Worm (Caenorhabditis elegans): ENCODE results near the gene W07A12.8.

Gene W07A12.8

DNA sequence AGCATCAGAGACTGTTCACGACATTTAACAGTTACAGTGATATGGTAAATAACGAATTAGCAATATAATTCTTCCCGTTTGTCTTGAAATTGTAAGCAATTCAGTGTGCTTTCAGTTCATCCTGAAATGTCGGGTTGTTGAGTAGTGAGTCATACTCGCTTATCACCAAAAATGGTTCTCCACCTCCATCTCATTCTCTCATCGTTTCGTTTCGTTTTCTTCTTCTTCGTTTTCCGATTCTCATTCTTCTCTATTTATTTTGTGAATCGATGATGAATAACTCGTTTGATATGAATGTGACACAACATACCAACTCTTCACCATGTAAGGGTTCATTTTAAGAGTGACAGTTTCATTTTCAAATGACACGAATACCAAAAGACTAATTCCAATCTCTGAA lies 49.2 kb downstream of the W07A12.8 start:
- TF ChIP-seq hmg-1.2 (GFP tag; IDR thresholded peaks at IDR 0.05) = no peak
- TF ChIP-seq ccch-3 (GFP tag; optimal IDR thresholded peaks at IDR 0.05) = no peak
- no peak for TF ChIP-seq dpff-1 (tag; optimal IDR thresholded peaks at IDR 0.05)
- no peak for TF ChIP-seq let-526 (GFP tag; IDR thresholded peaks at IDR 0.05)
- no peak for TF ChIP-seq ekl-4 (GFP tag; IDR thresholded peaks at IDR 0.05)
- no peak for TF ChIP-seq madf-3 (GFP tag; IDR thresholded peaks at IDR 0.05)
- TF ChIP-seq chd-7 (tag; optimal IDR thresholded peaks at IDR 0.05) = no peak
- no peak for TF ChIP-seq nhr-90 (tag; optimal IDR thresholded peaks at IDR 0.05)
- TF ChIP-seq egrh-3 (GFP tag; IDR thresholded peaks at IDR 0.05) = no peak
- peak; percentile 33 for TF ChIP-seq ets-4 (GFP tag; optimal IDR thresholded peaks at IDR 0.05)
- TF ChIP-seq ceh-100 (GFP tag; IDR thresholded peaks at IDR 0.05) = no peak
- TF ChIP-seq nfya-1 (tag; optimal IDR thresholded peaks at IDR 0.05; ENCODE audit: borderline replicate concordance, insufficient read depth) = no peak
- TF ChIP-seq let-607 (tag; optimal IDR thresholded peaks at IDR 0.05) = no peak
- no peak for TF ChIP-seq ceh-79 (tag; optimal IDR thresholded peaks at IDR 0.05)
- peak; percentile 16; the same call in 1 of the 2 replicates for TF ChIP-seq dox-1 (GFP tag; IDR thresholded peaks at IDR 0.05)
- TF ChIP-seq nfyb-1 (GFP tag; IDR thresholded peaks at IDR 0.05) = no peak
- TF ChIP-seq ceh-40 (GFP tag; IDR thresholded peaks at IDR 0.05) = no peak
- no peak for TF ChIP-seq zim-3 (tag; optimal IDR thresholded peaks at IDR 0.05)
- no peak for TF ChIP-seq ztf-26 (tag; optimal IDR thresholded peaks at IDR 0.05)
- TF ChIP-seq Y53G8AR.9 (GFP tag; conservative IDR thresholded peaks at IDR 0.05) = no peak
- no peak for TF ChIP-seq nfya-2 (GFP tag; IDR thresholded peaks at IDR 0.05)
- no peak for TF ChIP-seq lag-1 (GFP tag; IDR thresholded peaks at IDR 0.05)
- peak; percentile 84 for TF ChIP-seq nhr-80 (tag; optimal IDR thresholded peaks at IDR 0.05)
- no peak for TF ChIP-seq egl-18 (GFP tag; IDR thresholded peaks at IDR 0.05)

DNA sequence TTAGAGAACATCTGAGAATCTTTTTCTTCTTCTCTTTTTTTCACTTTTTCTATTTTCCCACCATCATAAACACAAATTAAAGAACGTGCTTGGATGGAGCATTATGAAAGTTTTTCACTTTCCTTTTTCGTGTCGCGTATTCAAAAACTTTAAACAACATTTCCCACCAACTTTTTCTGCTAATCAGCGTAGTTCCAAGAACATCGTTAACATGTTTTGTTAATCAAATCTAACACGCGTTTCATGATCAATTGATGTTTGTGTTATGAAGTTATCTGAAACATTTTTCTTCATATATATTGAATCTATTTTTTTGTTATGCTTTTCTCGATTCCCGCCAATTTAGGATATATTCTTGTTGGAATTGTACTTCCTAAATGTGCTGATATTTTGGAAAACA lies 50.0 kb downstream of the W07A12.8 start:
- TF ChIP-seq sdz-38 (tag; optimal IDR thresholded peaks at IDR 0.05) = no peak
- TF ChIP-seq T07F8.4 (tag; optimal IDR thresholded peaks at IDR 0.05) = no peak

ce11 chrII:9114972-9115371 lies 50.6 kb downstream of the W07A12.8 start:
- no peak for TF ChIP-seq attf-5 (GFP tag; optimal IDR thresholded peaks at IDR 0.05)
- no peak for TF ChIP-seq cebp-1 (GFP tag; IDR thresholded peaks at IDR 0.05)
- peak; percentile 68 for TF ChIP-seq cebp-1 (tag; optimal IDR thresholded peaks at IDR 0.05)
- no peak for TF ChIP-seq aptf-2 (GFP tag; conservative IDR thresholded peaks at IDR 0.05)

DNA sequence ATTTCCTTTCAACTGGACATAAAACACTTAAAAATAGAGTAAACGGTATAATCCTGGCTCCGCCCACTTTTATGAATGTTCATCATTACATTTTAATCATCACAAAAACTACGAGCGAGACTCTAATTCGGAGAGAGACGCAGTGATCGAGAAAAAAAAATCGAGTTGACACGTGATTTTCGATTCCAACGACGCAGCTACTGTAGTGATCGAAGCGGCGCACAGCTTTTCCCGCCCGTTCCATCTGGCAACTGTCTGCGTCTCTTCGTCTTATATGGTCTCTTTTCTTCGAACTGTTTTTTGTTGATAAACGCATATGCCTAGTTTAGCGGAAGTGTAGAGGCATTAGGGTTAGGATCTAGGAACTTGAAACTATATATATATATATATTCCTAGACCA lies 51.9 kb downstream of the W07A12.8 start:
- TF ChIP-seq attf-6 (GFP tag; IDR thresholded peaks at IDR 0.05) (no peak), repo-1 (tag; optimal IDR thresholded peaks at IDR 0.05) (no peak), egrh-3 (GFP tag; IDR thresholded peaks at IDR 0.05) (no peak), dpff-1 (tag; optimal IDR thresholded peaks at IDR 0.05) (no peak), F57C9.4 (tag; optimal IDR thresholded peaks at IDR 0.05) (no peak), F23B12.7 (tag; optimal IDR thresholded peaks at IDR 0.05; ENCODE audit: insufficient read depth) (no peak), mcd-1 (GFP tag; IDR thresholded peaks at IDR 0.05) (peak; percentile 45), nfya-1 (tag; optimal IDR thresholded peaks at IDR 0.05; ENCODE audit: borderline replicate concordance, insufficient read depth) (no peak), F10E7.11 (tag; optimal IDR thresholded peaks at IDR 0.05) (no peak), lin-54 (GFP tag; optimal IDR thresholded peaks at IDR 0.05) (no peak), hrde-1 (tag; optimal IDR thresholded peaks at IDR 0.05; ENCODE audit: borderline replicate concordance) (no peak), ceh-27 (GFP tag; optimal IDR thresholded peaks at IDR 0.05) (no peak), pha-4 (tag; optimal IDR thresholded peaks at IDR 0.05) (no peak), snpc-3.4 (tag; optimal IDR thresholded peaks at IDR 0.05) (no peak), tbx-9 (tag; optimal IDR thresholded peaks at IDR 0.05; ENCODE audit: borderline replicate concordance) (no peak), bed-2 (GFP tag; IDR thresholded peaks at IDR 0.05) (no peak), F22D6.2 (tag; optimal IDR thresholded peaks at IDR 0.05) (no peak), egl-44 (GFP tag; IDR thresholded peaks at IDR 0.05) (no peak), B0336.3 (GFP tag; IDR thresholded peaks at IDR 0.05) (peak; percentile 38; the same call in 1 of the 2 replicates), sdz-38 (tag; optimal IDR thresholded peaks at IDR 0.05) (no peak)
